Worm (Caenorhabditis elegans) whole organism, early embryonic: ENCODE data around the gene nova-1.

Source experiments
- hmg-4 ChIP-seq: fragments of 200-800 bp; sonication (Bioruptor generic); optimal IDR thresholded peaks from 2 replicates; lab custom pipeline; 2018; ENCODE audit warnings: mild to moderate bottlenecking, missing genetic modification characterization, missing compliant biosample characterization
- sea-1 ChIP-seq: fragments of 200-800 bp; sonication (Bioruptor generic); conservative IDR thresholded peaks from 2 replicates; pipeline ENCODE4 v1.3.6; 2022; ENCODE audit warnings: missing genetic modification characterization, missing compliant biosample characterization

DNA sequence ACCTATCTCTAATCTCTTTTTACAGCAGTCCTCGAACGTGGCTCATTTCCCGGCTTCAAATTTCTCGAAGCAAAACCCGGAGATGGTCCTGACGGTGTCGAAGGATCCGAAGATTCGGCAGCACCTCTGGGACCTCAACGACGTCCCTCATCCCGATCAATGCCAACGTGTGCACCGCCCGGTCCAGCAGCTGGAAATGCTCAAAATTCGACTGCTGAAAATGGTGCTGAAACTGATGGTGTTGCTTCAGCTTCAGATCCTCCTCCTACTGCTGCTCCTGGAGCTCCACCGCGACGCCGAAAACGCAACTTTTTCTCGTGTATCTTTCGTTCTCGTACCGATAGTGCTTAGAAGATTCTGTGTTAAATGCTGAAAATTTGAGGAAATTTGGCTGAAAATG lies 24.3 kb upstream of the nova-1 start:
- no peak for TF ChIP-seq sea-1 (GFP tag; lab: Robert Waterston, UW)
- no peak for TF ChIP-seq hmg-4
